Fruit fly (Drosophila melanogaster) whole organism, embryonic: Measurements from ENCODE around the gene Or7a.

Experiments used
- Bdp1 ChIP-seq: fragments of 200-800 bp; sonication (Bioruptor generic); optimal IDR thresholded peaks from 3 replicates; lab custom pipeline; 2016; ENCODE audit warnings: missing biosample characterization, missing genetic modification characterization
- C15 ChIP-seq: fragments of 200-800 bp; sonication (Bioruptor generic); IDR thresholded peaks from 3 replicates; pipeline ENCODE4 v1.3.6; 2022; ENCODE audit warnings: missing biosample characterization, missing genetic modification characterization
- CG10543 ChIP-seq: fragments of 200-800 bp; sonication (Bioruptor generic); optimal IDR thresholded peaks from 3 replicates; lab custom pipeline; 2017; ENCODE audit warnings: missing biosample characterization, mild to moderate bottlenecking, missing genetic modification characterization, moderate library complexity
- CG10654 ChIP-seq: fragments of 200-800 bp; sonication (Bioruptor generic); optimal IDR thresholded peaks from 2 replicates; lab custom pipeline; 2016; ENCODE audit warnings: missing biosample characterization, missing genetic modification characterization
- CG11247 ChIP-seq: fragments of 200-800 bp; sonication (Bioruptor generic); IDR thresholded peaks from 2 replicates; pipeline ENCODE4 v1.3.6; 2022; ENCODE audit warnings: missing biosample characterization, missing genetic modification characterization
- CG11696 ChIP-seq: fragments of 200-800 bp; sonication (Bioruptor generic); IDR thresholded peaks from 2 replicates; pipeline ENCODE4 v1.3.6; 2022; ENCODE audit warnings: missing biosample characterization, missing genetic modification characterization
- CG12236 ChIP-seq: fragments of 200-800 bp; sonication (Bioruptor generic); optimal IDR thresholded peaks from 2 replicates; lab custom pipeline; 2016; ENCODE audit warnings: missing biosample characterization, missing genetic modification characterization
- CG12299 ChIP-seq: fragments of 200-800 bp; sonication (Bioruptor generic); optimal IDR thresholded peaks from 2 replicates; lab custom pipeline; 2018; ENCODE audit warnings: missing biosample characterization, mild to moderate bottlenecking, missing genetic modification characterization
- CG14050 ChIP-seq: fragments of 200-800 bp; sonication (Bioruptor generic); IDR thresholded peaks from 3 replicates; pipeline ENCODE4 v1.3.6; 2022; ENCODE audit warnings: missing biosample characterization, missing genetic modification characterization
- CG17186 ChIP-seq: fragments of 200-800 bp; sonication (Bioruptor generic); optimal IDR thresholded peaks from 3 replicates; lab custom pipeline; 2017; ENCODE audit warnings: missing biosample characterization, missing genetic modification reagents, missing genetic modification characterization
- CG17612 ChIP-seq: fragments of 200-800 bp; sonication (Bioruptor generic); IDR thresholded peaks from 2 replicates; pipeline ENCODE4 v1.3.6; 2022; ENCODE audit warnings: missing biosample characterization, missing genetic modification characterization
- CG18262 ChIP-seq: fragments of 200-800 bp; optimal IDR thresholded peaks from 3 replicates; lab custom pipeline; 2019; ENCODE audit warnings: missing biosample characterization, mild to moderate bottlenecking, missing genetic modification characterization, moderate library complexity
- CG1832 ChIP-seq: fragments of 200-800 bp; sonication (Bioruptor generic); optimal IDR thresholded peaks from 2 replicates; lab custom pipeline; 2017; ENCODE audit warnings: missing biosample characterization, mild to moderate bottlenecking, missing genetic modification characterization, inconsistent platforms
- CG2116 ChIP-seq: fragments of 200-800 bp; sonication (Bioruptor generic); optimal IDR thresholded peaks from 3 replicates; lab custom pipeline; 2018; ENCODE audit warnings: missing biosample characterization, mild to moderate bottlenecking, missing genetic modification characterization
- CG2202 ChIP-seq: fragments of 200-800 bp; sonication (Bioruptor generic); optimal IDR thresholded peaks from 2 replicates; lab custom pipeline; 2018; ENCODE audit warnings: missing biosample characterization, mild to moderate bottlenecking, missing genetic modification characterization
- CG31365 ChIP-seq: fragments of 200-800 bp; sonication (Bioruptor generic); optimal IDR thresholded peaks from 2 replicates; lab custom pipeline; 2018; ENCODE audit warnings: missing biosample characterization, mild to moderate bottlenecking, missing genetic modification characterization
- CG31388 ChIP-seq: fragments of 200-800 bp; sonication (Bioruptor generic); optimal IDR thresholded peaks from 2 replicates; lab custom pipeline; 2016; ENCODE audit warnings: missing biosample characterization, missing genetic modification characterization
- CG32772 ChIP-seq: fragments of 200-800 bp; sonication (Bioruptor generic); IDR thresholded peaks from 2 replicates; pipeline ENCODE4 v1.3.6; 2022; ENCODE audit warnings: missing biosample characterization, missing genetic modification characterization
- CG3995 ChIP-seq: fragments of 200-800 bp; sonication (Bioruptor generic); optimal IDR thresholded peaks from 3 replicates; lab custom pipeline; 2016; ENCODE audit warnings: missing biosample characterization, missing genetic modification characterization
- CG4282 ChIP-seq: fragments of 200-800 bp; sonication (Bioruptor generic); optimal IDR thresholded peaks from 2 replicates; lab custom pipeline; 2016; ENCODE audit warnings: missing biosample characterization, missing genetic modification characterization
- CG7372 ChIP-seq: fragments of 200-800 bp; sonication (Bioruptor generic); IDR thresholded peaks from 2 replicates; pipeline ENCODE4 v1.3.6; 2022; ENCODE audit warnings: missing biosample characterization, missing genetic modification characterization
- CG8478 ChIP-seq: fragments of >200 bp; optimal IDR thresholded peaks from 2 replicates; lab custom pipeline; 2018
- CG8765 ChIP-seq: fragments of 200-800 bp; sonication (Bioruptor generic); IDR thresholded peaks from 2 replicates; pipeline ENCODE4 v1.3.6; 2022; ENCODE audit warnings: missing biosample characterization, missing genetic modification characterization
- CTCF ChIP-seq: fragments of 200-800 bp; sonication (Bioruptor generic); optimal IDR thresholded peaks from 2 replicates; lab custom pipeline; 2017; ENCODE audit warnings: missing biosample characterization, mild to moderate bottlenecking, missing genetic modification characterization, moderate library complexity
- CoRest ChIP-seq: fragments of 200-800 bp; sonication (Bioruptor generic); optimal IDR thresholded peaks from 3 replicates; lab custom pipeline; 2018; ENCODE audit warnings: missing biosample characterization, mild to moderate bottlenecking, missing genetic modification characterization, moderate library complexity
- Dip3 ChIP-seq: fragments of 200-800 bp; sonication (Bioruptor generic); optimal IDR thresholded peaks from 3 replicates; lab custom pipeline; 2016; ENCODE audit warnings: missing biosample characterization, missing genetic modification characterization
- Doc3 ChIP-seq: fragments of 200-800 bp; sonication (Bioruptor generic); IDR thresholded peaks from 3 replicates; pipeline ENCODE4 v1.3.6; 2022; ENCODE audit warnings: missing biosample characterization, missing genetic modification characterization; ENCODE audit not compliant: partially characterized antibody
- Max ChIP-seq: fragments of 200-800 bp; sonication (Bioruptor generic); optimal IDR thresholded peaks from 2 replicates; lab custom pipeline; 2016; ENCODE audit warnings: missing biosample characterization, mild to moderate bottlenecking, missing genetic modification characterization
- Mes4 ChIP-seq: fragments of 200-800 bp; sonication (Bioruptor generic); optimal IDR thresholded peaks from 2 replicates; lab custom pipeline; 2016; ENCODE audit warnings: missing biosample characterization, missing genetic modification characterization
- Opbp ChIP-seq: fragments of 200-800 bp; sonication (Bioruptor generic); IDR thresholded peaks from 3 replicates; pipeline ENCODE4 v1.3.6; 2022; ENCODE audit warnings: missing biosample characterization, missing genetic modification characterization; ENCODE audit not compliant: partially characterized antibody
- ems ChIP-seq: fragments of 200-800 bp; sonication (Bioruptor generic); optimal IDR thresholded peaks from 3 replicates; lab custom pipeline; 2016; ENCODE audit warnings: missing biosample characterization, missing genetic modification characterization
- eve ChIP-seq, 2 experiments: fragments of >200 bp; optimal IDR thresholded peaks; 2 replicates each; lab custom pipeline; 2017; ENCODE audit warnings: missing biosample characterization in 2 of 2, missing genetic modification characterization in 2 of 2
- ewg ChIP-seq: fragments of 200-800 bp; sonication (Bioruptor generic); optimal IDR thresholded peaks from 3 replicates; lab custom pipeline; 2017; ENCODE audit warnings: mild to moderate bottlenecking, missing biosample characterization, missing genetic modification reagents, missing genetic modification characterization
- eyg ChIP-seq: fragments of 200-800 bp; sonication (Bioruptor generic); optimal IDR thresholded peaks from 3 replicates; lab custom pipeline; 2016; ENCODE audit warnings: missing biosample characterization, missing genetic modification characterization
- fru ChIP-seq: fragments of >200 bp; optimal IDR thresholded peaks from 2 replicates; lab custom pipeline; 2017
- gcm2 ChIP-seq: fragments of 200-800 bp; sonication (Bioruptor generic); optimal IDR thresholded peaks from 2 replicates; lab custom pipeline; 2016; ENCODE audit warnings: missing biosample characterization, missing genetic modification characterization
- grau ChIP-seq: fragments of 200-800 bp; optimal IDR thresholded peaks from 3 replicates; lab custom pipeline; 2019; ENCODE audit warnings: missing biosample characterization, mild to moderate bottlenecking, missing genetic modification characterization, moderate library complexity
- gsb ChIP-seq: fragments of 200-800 bp; sonication (Bioruptor generic); IDR thresholded peaks from 2 replicates; pipeline ENCODE4 v1.3.6; 2022; ENCODE audit warnings: missing biosample characterization, missing genetic modification characterization
- gt ChIP-seq: fragments of 200-800 bp; sonication (Bioruptor generic); IDR thresholded peaks from 2 replicates; pipeline ENCODE4 v1.3.6; 2022; ENCODE audit warnings: missing biosample characterization, missing genetic modification characterization
- her ChIP-seq: fragments of 200-800 bp; sonication (Bioruptor generic); optimal IDR thresholded peaks from 2 replicates; lab custom pipeline; 2016; ENCODE audit warnings: missing biosample characterization, missing genetic modification characterization
- lab ChIP-seq: fragments of 200-800 bp; sonication (Bioruptor generic); optimal IDR thresholded peaks from 3 replicates; lab custom pipeline; 2017; ENCODE audit warnings: missing biosample characterization, missing genetic modification characterization, mild to moderate bottlenecking, moderate library complexity, missing genetic modification reagents
- nau ChIP-seq: fragments of 200-800 bp; sonication (Bioruptor generic); optimal IDR thresholded peaks from 3 replicates; lab custom pipeline; 2017; ENCODE audit warnings: missing biosample characterization, mild to moderate bottlenecking, missing genetic modification characterization, missing genetic modification reagents
- nom ChIP-seq: fragments of 200-800 bp; sonication (Bioruptor generic); optimal IDR thresholded peaks from 2 replicates; lab custom pipeline; 2017; ENCODE audit warnings: missing biosample characterization, missing genetic modification characterization, mild to moderate bottlenecking, moderate library complexity, missing genetic modification reagents
- pb ChIP-seq: fragments of 200-800 bp; sonication (Bioruptor generic); optimal IDR thresholded peaks from 3 replicates; lab custom pipeline; 2016; ENCODE audit warnings: missing biosample characterization, missing genetic modification characterization
- phol ChIP-seq: fragments of 200-800 bp; sonication (Bioruptor generic); optimal IDR thresholded peaks from 3 replicates; lab custom pipeline; 2018; ENCODE audit warnings: missing biosample characterization, mild to moderate bottlenecking, missing genetic modification characterization, moderate library complexity
- prd ChIP-seq, 3 experiments: fragments of >200 bp in 2 of 3; fragments of 200-800 bp in 1 of 3; sonication (Bioruptor generic) in 1 of 3; optimal IDR thresholded peaks in 2 of 3; IDR thresholded peaks in 1 of 3; 2 replicates in 2 of 3; 3 replicates in 1 of 3; pipeline versions ENCODE4 v1.3.6 to Lab custom; 2017 to 2022; ENCODE audit warnings: missing biosample characterization in 1 of 3, missing genetic modification characterization in 1 of 3
- pzg ChIP-seq: fragments of 200-800 bp; sonication (Bioruptor generic); optimal IDR thresholded peaks from 3 replicates; lab custom pipeline; 2018; ENCODE audit warnings: missing biosample characterization, mild to moderate bottlenecking, missing genetic modification characterization, moderate library complexity
- repo ChIP-seq: fragments of 200-800 bp; sonication (Bioruptor generic); optimal IDR thresholded peaks from 2 replicates; lab custom pipeline; 2016; ENCODE audit warnings: missing biosample characterization, missing genetic modification characterization
- rib ChIP-seq: fragments of 200-800 bp; sonication (Bioruptor generic); IDR thresholded peaks from 2 replicates; pipeline ENCODE4 v1.3.6; 2022; ENCODE audit warnings: missing biosample characterization, missing genetic modification characterization
- ro ChIP-seq: fragments of 200-800 bp; sonication (Bioruptor generic); IDR thresholded peaks from 2 replicates; pipeline ENCODE4 v1.3.6; 2022; ENCODE audit warnings: missing biosample characterization, missing genetic modification characterization
- tgo ChIP-seq: fragments of 200-800 bp; sonication (Bioruptor generic); IDR thresholded peaks from 3 replicates; pipeline ENCODE4 v1.3.6; 2022; ENCODE audit warnings: missing biosample characterization, missing genetic modification characterization
- trem ChIP-seq: fragments of 200-800 bp; optimal IDR thresholded peaks from 3 replicates; lab custom pipeline; 2019; ENCODE audit warnings: missing biosample characterization, mild to moderate bottlenecking, missing genetic modification characterization, moderate library complexity

Or7a gene

DNA sequence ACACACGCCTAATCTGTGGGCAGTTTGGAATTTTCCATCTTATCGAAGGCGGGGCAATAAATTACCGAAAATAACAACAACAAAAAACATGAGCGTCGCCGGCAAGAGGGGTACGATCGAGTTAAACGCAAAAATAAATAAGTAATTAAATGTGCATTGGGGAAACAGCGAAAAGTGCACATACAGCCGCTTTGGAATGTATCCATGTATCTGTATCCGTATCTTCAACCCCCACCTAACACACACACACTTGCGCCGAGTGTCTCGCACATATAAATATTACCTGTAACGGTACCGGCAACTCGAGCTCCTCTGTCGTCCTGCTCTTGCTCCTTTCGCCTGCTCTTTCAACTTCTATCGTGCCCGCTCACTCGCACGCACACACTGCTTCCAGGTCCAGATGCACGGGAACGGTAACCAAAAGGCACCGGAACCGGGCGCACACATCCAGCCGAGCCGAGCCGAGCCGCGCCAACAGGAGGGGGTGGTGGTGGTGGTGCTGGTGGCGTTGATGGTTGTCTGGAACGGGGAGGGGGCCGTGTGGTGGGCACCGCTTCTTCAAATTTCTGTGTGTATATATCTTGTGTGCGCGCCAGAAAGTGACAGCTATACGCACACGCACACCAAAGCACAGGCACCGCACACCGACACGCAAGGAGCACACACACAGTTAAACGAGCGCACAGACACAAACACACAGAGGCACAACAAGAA lies 24.0 kb downstream of the Or7a start (continued):
- TF ChIP-seq CG4282 (GFP tag; lab: Kevin White, UChicago) (no peak), CG32772 (GFP tag; lab: Robert Waterston, UW) (no peak), gcm2 (GFP tag; lab: Kevin White, UChicago) (no peak), prd (optimal IDR thresholded peaks at IDR 0.05; lab: Kevin White, UChicago) (no peak), prd (GFP tag; IDR thresholded peaks at IDR 0.05; lab: Robert Waterston, UW) (peak; percentile 44; the same call in 1 of the 3 replicates), ems (GFP tag; lab: Kevin White, UChicago) (peak; percentile 15), CG12236 (GFP tag; lab: Kevin White, UChicago) (no peak), CG31365 (tag; lab: Kevin White, UChicago) (no peak), her (GFP tag; lab: Kevin White, UChicago) (peak; percentile 29), gsb (GFP tag; lab: Robert Waterston, UW) (no peak), repo (no peak), CG7372 (no peak), pzg (GFP tag; lab: Kevin White, UChicago) (no peak), CG2202 (no peak), ro (GFP tag; lab: Robert Waterston, UW) (no peak), ewg (GFP tag; lab: Kevin White, UChicago) (no peak), Max (GFP tag; lab: Kevin White, UChicago) (no peak), CG14050 (GFP tag; lab: Robert Waterston, UW) (no peak), Doc3 (GFP tag; lab: Robert Waterston, UW) (no peak), pb (GFP tag; lab: Kevin White, UChicago) (no peak), CoRest (no peak), CTCF (no peak), CG17612 (peak; percentile 27; the same call in 1 of the 2 replicates), C15 (no peak), tgo (GFP tag; lab: Robert Waterston, UW) (no peak), CG2116 (no peak), trem (tag; lab: Kevin White, UChicago) (no peak), CG8478 (lab: Kevin White, UChicago) (peak; percentile 84), CG11247 (GFP tag; lab: Robert Waterston, UW) (no peak), CG11696 (no peak), nau (GFP tag; lab: Kevin White, UChicago) (no peak), CG12299 (tag; lab: Kevin White, UChicago) (peak; percentile 30), gt (GFP tag; lab: Robert Waterston, UW) (no peak), CG18262 (tag; lab: Kevin White, UChicago) (no peak), CG31388 (GFP tag; lab: Kevin White, UChicago) (no peak), CG17186 (GFP tag; lab: Kevin White, UChicago) (no peak), phol (no peak), Mes4 (GFP tag; lab: Kevin White, UChicago) (no peak), eve (GFP tag; optimal IDR thresholded peaks at IDR 0.05; lab: Kevin White, UChicago) (no peak), CG1832 (GFP tag; lab: Kevin White, UChicago) (peak; percentile 91), lab (GFP tag; lab: Kevin White, UChicago) (peak; percentile 60), rib (GFP tag; lab: Robert Waterston, UW) (no peak), CG3995 (GFP tag; lab: Kevin White, UChicago) (no peak), CG10543 (GFP tag; lab: Kevin White, UChicago) (peak; percentile 87), fru (lab: Kevin White, UChicago) (no peak), grau (no peak), Opbp (GFP tag; lab: Robert Waterston, UW) (0 out of 3 replicates have a peak, but pooled peaks have one; percentile 39), CG10654 (no peak), nom (GFP tag; lab: Kevin White, UChicago) (peak; percentile 43), eyg (GFP tag; lab: Kevin White, UChicago) (no peak), CG8765 (GFP tag; lab: Robert Waterston, UW) (no peak), Dip3 (GFP tag; lab: Kevin White, UChicago) (peak; percentile 28), Bdp1 (GFP tag; lab: Kevin White, UChicago) (no peak)
